Fruit fly (Drosophila melanogaster) whole organism, wandering third instar larva: ENCODE results near the gene lectin-37Da.
A peak's percentile ranks its signal among the peaks of the same experiment; 100 is the strongest.

Experiments used
- Abd-B ChIP-seq: fragments of >200 bp; optimal IDR thresholded peaks from 2 replicates; lab custom pipeline; 2017; ENCODE audit warnings: missing biosample characterization, missing genetic modification characterization
- CG32264 ChIP-seq: fragments of 200-800 bp; sonication (Bioruptor generic); optimal IDR thresholded peaks from 2 replicates; lab custom pipeline; 2016; ENCODE audit warnings: missing biosample characterization, missing genetic modification characterization
- CG9705 ChIP-seq: fragments of 200-800 bp; sonication (Bioruptor generic); optimal IDR thresholded peaks from 2 replicates; lab custom pipeline; 2018; ENCODE audit warnings: missing biosample characterization, mild to moderate bottlenecking, missing genetic modification characterization
- Dfd ChIP-seq: fragments of >200 bp; optimal IDR thresholded peaks from 2 replicates; lab custom pipeline; 2017; ENCODE audit warnings: missing biosample characterization, missing genetic modification characterization
- Dif ChIP-seq: fragments of 200-275, 200-300 bp; sonication (Bioruptor generic); optimal IDR thresholded peaks from 2 replicates; lab custom pipeline; 2018; ENCODE audit warnings: missing biosample characterization, missing genetic modification characterization; ENCODE audit not compliant: partially characterized antibody
- GATAd ChIP-seq: sonication (Bioruptor generic); optimal IDR thresholded peaks from 2 replicates; lab custom pipeline; 2016; ENCODE audit warnings: missing biosample characterization, missing genetic modification characterization
- HLH106 ChIP-seq: fragments of 200-800 bp; optimal IDR thresholded peaks from 3 replicates; lab custom pipeline; 2019; ENCODE audit warnings: missing biosample characterization, mild to moderate bottlenecking, missing genetic modification characterization, moderate library complexity
- Hnf4 ChIP-seq: fragments of 200-800 bp; sonication (Bioruptor generic); optimal IDR thresholded peaks from 2 replicates; lab custom pipeline; 2016; ENCODE audit warnings: missing biosample characterization, mild to moderate bottlenecking, missing genetic modification characterization
- Hr78 ChIP-seq: fragments of >200 bp; optimal IDR thresholded peaks from 2 replicates; lab custom pipeline; 2017; ENCODE audit warnings: missing biosample characterization, missing genetic modification characterization
- Hr83 ChIP-seq: fragments of 200-300 bp; sonication (Bioruptor generic); optimal IDR thresholded peaks from 2 replicates; lab custom pipeline; 2016; ENCODE audit warnings: missing biosample characterization, mild to moderate bottlenecking, missing genetic modification characterization, moderate library complexity; ENCODE audit not compliant: poor library complexity, severe bottlenecking
- Jra ChIP-seq: sonication (Bioruptor generic); optimal IDR thresholded peaks from 2 replicates; lab custom pipeline; 2016; ENCODE audit warnings: missing biosample characterization, missing genetic modification characterization
- Mio ChIP-seq: sonication (Bioruptor generic); optimal IDR thresholded peaks from 2 replicates; lab custom pipeline; 2016; ENCODE audit warnings: missing biosample characterization, missing genetic modification characterization
- Myc ChIP-seq: fragments of >200 bp; optimal IDR thresholded peaks from 2 replicates; lab custom pipeline; 2017
- N ChIP-seq: fragments of >200 bp; optimal IDR thresholded peaks from 2 replicates; lab custom pipeline; 2018; ENCODE audit warnings: missing biosample characterization, missing external identifiers, missing genetic modification characterization
- OdsH ChIP-seq: fragments of 200-800 bp; sonication (Bioruptor generic); optimal IDR thresholded peaks from 2 replicates; lab custom pipeline; 2016; ENCODE audit warnings: missing biosample characterization, mild to moderate bottlenecking, missing genetic modification characterization
- Rel ChIP-seq, 2 experiments: fragments of 200-800 bp; sonication (Bioruptor generic) in 1 of 2; optimal IDR thresholded peaks; 2 replicates in 1 of 2; 3 replicates in 1 of 2; lab custom pipeline; 2016 to 2019; ENCODE audit warnings: mild to moderate bottlenecking in 2 of 2, missing biosample characterization in 2 of 2, missing genetic modification characterization in 2 of 2, moderate library complexity in 1 of 2
- Sp1 ChIP-seq: fragments of 200-800 bp; sonication (Bioruptor generic); optimal IDR thresholded peaks from 3 replicates; lab custom pipeline; 2019; ENCODE audit warnings: missing biosample characterization, mild to moderate bottlenecking, missing genetic modification characterization, moderate library complexity
- Vsx2 ChIP-seq: fragments of 200-300, 225-300 bp; sonication (Bioruptor generic); optimal IDR thresholded peaks from 2 replicates; lab custom pipeline; 2018; ENCODE audit warnings: missing biosample characterization, missing genetic modification characterization; ENCODE audit not compliant: partially characterized antibody
- br ChIP-seq: fragments of 200-800 bp; sonication (Bioruptor generic); optimal IDR thresholded peaks from 2 replicates; lab custom pipeline; 2016; ENCODE audit warnings: missing biosample characterization, missing genetic modification characterization
- brk ChIP-seq: fragments of 200-800 bp; sonication (Bioruptor generic); optimal IDR thresholded peaks from 2 replicates; lab custom pipeline; 2016; ENCODE audit warnings: missing biosample characterization, mild to moderate bottlenecking, missing genetic modification characterization
- dl ChIP-seq, 2 experiments: fragments of 175-275, 200-275 bp in 1 of 2; fragments of 200-275 bp in 1 of 2; sonication (Bioruptor generic); optimal IDR thresholded peaks; lab custom pipeline; 2018; ENCODE audit warnings: mild to moderate bottlenecking in 2 of 2, missing biosample characterization in 2 of 2, missing genetic modification characterization in 2 of 2, moderate library complexity in 2 of 2; ENCODE audit not compliant: partially characterized antibody in 2 of 2, insufficient read depth in 1 of 2
- dmrt93B ChIP-seq: fragments of 200-800 bp; sonication (Bioruptor generic); optimal IDR thresholded peaks from 2 replicates; lab custom pipeline; 2018; ENCODE audit warnings: missing biosample characterization, mild to moderate bottlenecking, missing genetic modification characterization
- dsf ChIP-seq: sonication (Bioruptor generic); optimal IDR thresholded peaks from 2 replicates; lab custom pipeline; 2016; ENCODE audit warnings: missing biosample characterization, missing genetic modification characterization, borderline replicate concordance
- ey ChIP-seq: fragments of 200-800 bp; sonication (Bioruptor generic); optimal IDR thresholded peaks from 2 replicates; lab custom pipeline; 2016; ENCODE audit warnings: missing biosample characterization, missing genetic modification characterization
- foxo ChIP-seq, 2 experiments: fragments of 200-800 bp; sonication (Bioruptor generic); optimal IDR thresholded peaks; 2 replicates in 1 of 2; 3 replicates in 1 of 2; lab custom pipeline; 2016 to 2017; ENCODE audit warnings: missing biosample characterization in 2 of 2, missing genetic modification characterization in 2 of 2
- fru ChIP-seq: fragments of 200-800 bp; sonication (Bioruptor generic); optimal IDR thresholded peaks from 3 replicates; lab custom pipeline; 2016; ENCODE audit warnings: missing biosample characterization, mild to moderate bottlenecking, missing genetic modification characterization
- h ChIP-seq: fragments of 200-800 bp; sonication (Bioruptor generic); optimal IDR thresholded peaks from 3 replicates; lab custom pipeline; 2016; ENCODE audit warnings: missing biosample characterization, mild to moderate bottlenecking, missing genetic modification characterization
- jim ChIP-seq: fragments of 175-275, 200-325 bp; sonication (Bioruptor generic); optimal IDR thresholded peaks from 2 replicates; lab custom pipeline; 2016; ENCODE audit warnings: missing biosample characterization, mild to moderate bottlenecking, missing genetic modification characterization
- pan ChIP-seq: fragments of >200 bp; optimal IDR thresholded peaks from 2 replicates; lab custom pipeline; 2017
- psq ChIP-seq: fragments of 200-800 bp; sonication (Bioruptor generic); optimal IDR thresholded peaks from 3 replicates; lab custom pipeline; 2017; ENCODE audit warnings: missing biosample characterization, mild to moderate bottlenecking, missing genetic modification characterization, moderate library complexity
- rgr ChIP-seq: fragments of 200-800 bp; sonication (Bioruptor generic); optimal IDR thresholded peaks from 3 replicates; lab custom pipeline; 2016; ENCODE audit warnings: missing biosample characterization, mild to moderate bottlenecking, missing genetic modification characterization
- sage ChIP-seq: fragments of 200-800 bp; sonication (Bioruptor generic); optimal IDR thresholded peaks from 2 replicates; lab custom pipeline; 2016; ENCODE audit warnings: missing biosample characterization, mild to moderate bottlenecking, missing genetic modification characterization
- sv ChIP-seq: fragments of 200-800 bp; sonication (Bioruptor generic); optimal IDR thresholded peaks from 3 replicates; lab custom pipeline; 2016; ENCODE audit warnings: missing biosample characterization, missing genetic modification characterization
- tai ChIP-seq: sonication (Bioruptor generic); optimal IDR thresholded peaks from 2 replicates; lab custom pipeline; 2016; ENCODE audit warnings: missing biosample characterization, missing genetic modification characterization
- usp ChIP-seq: fragments of >200 bp; optimal IDR thresholded peaks from 2 replicates; lab custom pipeline; 2017; ENCODE audit warnings: missing biosample characterization, missing genetic modification characterization
- woc ChIP-seq: sonication (Bioruptor generic); optimal IDR thresholded peaks from 2 replicates; lab custom pipeline; 2016; ENCODE audit warnings: missing biosample characterization, mild to moderate bottlenecking, missing genetic modification characterization

The lectin-37Da gene

dm6 chr2L:19444734-19445140 lies 26.6 kb downstream of the lectin-37Da start, which contains the start of gene Hs2st (continued):
- TF ChIP-seq sv (GFP tag; lab: Kevin White, UChicago) (peak; percentile 94), br (GFP tag; lab: Kevin White, UChicago) (peak; percentile 94), dmrt93B (GFP tag; lab: Kevin White, UChicago) (peak; percentile 94), tai (GFP tag; lab: Kevin White, UChicago) (no peak), GATAd (peak; percentile 92), rgr (GFP tag; lab: Kevin White, UChicago) (peak; percentile 96), Dfd (GFP tag; lab: Kevin White, UChicago) (no peak), Mio (peak; percentile 73)

- TF ChIP-seq Dif (GFP tag; lab: Kevin White, UChicago): no peak
- TF ChIP-seq psq (GFP tag; lab: Kevin White, UChicago): no peak
- TF ChIP-seq N (GFP tag; lab: Kevin White, UChicago): no peak
- TF ChIP-seq Sp1 (GFP tag; lab: Kevin White, UChicago): no peak
- TF ChIP-seq usp (GFP tag; lab: Kevin White, UChicago): no peak
- no peak for TF ChIP-seq Jra (GFP tag; lab: Kevin White, UChicago)
- no peak for TF ChIP-seq brk (GFP tag; lab: Kevin White, UChicago)
- TF ChIP-seq dmrt93B (GFP tag; lab: Kevin White, UChicago): no peak
- peak; percentile 33 for TF ChIP-seq woc (GFP tag; lab: Kevin White, UChicago)
- no peak for TF ChIP-seq sv (GFP tag; lab: Kevin White, UChicago)
- TF ChIP-seq foxo (GFP tag; optimal IDR thresholded peaks at IDR 0.05; lab: Kevin White, UChicago): peak in 1 of 2 experiments; percentile 35
- TF ChIP-seq ey (GFP tag; lab: Kevin White, UChicago): peak; percentile 6
- no peak for TF ChIP-seq fru (GFP tag; lab: Kevin White, UChicago)
- no peak for TF ChIP-seq Hr78 (GFP tag; lab: Kevin White, UChicago)
- TF ChIP-seq Rel (GFP tag; optimal IDR thresholded peaks at IDR 0.05; lab: Kevin White, UChicago): no peak
- TF ChIP-seq Rel (tag; optimal IDR thresholded peaks at IDR 0.05; lab: Kevin White, UChicago): no peak
- peak; percentile 2 for TF ChIP-seq HLH106 (tag; lab: Kevin White, UChicago)
- no peak for TF ChIP-seq br (GFP tag; lab: Kevin White, UChicago)
- no peak for TF ChIP-seq Abd-B (GFP tag; lab: Kevin White, UChicago)
- TF ChIP-seq h (GFP tag; lab: Kevin White, UChicago): peak; percentile 89
- peak; percentile 6 for TF ChIP-seq Myc
- TF ChIP-seq sage (GFP tag; lab: Kevin White, UChicago): no peak
- TF ChIP-seq Hr83 (GFP tag; lab: Kevin White, UChicago): no peak
- TF ChIP-seq OdsH: peak; percentile 26
Observed at dm6 chr2L:19452535-19453317, 34.6 kb downstream of the lectin-37Da start.

- no peak for TF ChIP-seq psq (GFP tag; lab: Kevin White, UChicago)
- TF ChIP-seq dl (GFP tag; optimal IDR thresholded peaks at IDR 0.05; lab: Kevin White, UChicago; ENCODE audit: insufficient read depth in 1 of 2, partially characterized antibody in 2 of 2): no peak
- no peak for TF ChIP-seq GATAd
- no peak for TF ChIP-seq tai (GFP tag; lab: Kevin White, UChicago)
- TF ChIP-seq Dif (GFP tag; lab: Kevin White, UChicago): no peak
- TF ChIP-seq woc (GFP tag; lab: Kevin White, UChicago): peak; percentile 6
- TF ChIP-seq usp (GFP tag; lab: Kevin White, UChicago): no peak
- TF ChIP-seq CG32264 (GFP tag; lab: Kevin White, UChicago): no peak
- TF ChIP-seq Hr83 (GFP tag; lab: Kevin White, UChicago): peak; percentile 69
- TF ChIP-seq fru (GFP tag; lab: Kevin White, UChicago): no peak
- TF ChIP-seq Hnf4: peak; percentile 66
- TF ChIP-seq jim: no peak
- no peak for TF ChIP-seq Hr78 (GFP tag; lab: Kevin White, UChicago)
- TF ChIP-seq foxo (GFP tag; optimal IDR thresholded peaks at IDR 0.05; lab: Kevin White, UChicago): peak in 1 of 2 experiments; percentile 23
- TF ChIP-seq Sp1 (GFP tag; lab: Kevin White, UChicago): no peak
- peak; percentile 32 for TF ChIP-seq HLH106 (tag; lab: Kevin White, UChicago)
- peak; percentile 60 for TF ChIP-seq h (GFP tag; lab: Kevin White, UChicago)
- TF ChIP-seq CG9705 (GFP tag; lab: Kevin White, UChicago): no peak
- peak; percentile 7 for TF ChIP-seq rgr (GFP tag; lab: Kevin White, UChicago)
- peak; percentile 9 for TF ChIP-seq Vsx2 (GFP tag; lab: Kevin White, UChicago)
- TF ChIP-seq brk (GFP tag; lab: Kevin White, UChicago): no peak
- peak; percentile 16 for TF ChIP-seq Jra (GFP tag; lab: Kevin White, UChicago)
- no peak for TF ChIP-seq Rel (GFP tag; optimal IDR thresholded peaks at IDR 0.05; lab: Kevin White, UChicago)
- TF ChIP-seq Rel (tag; optimal IDR thresholded peaks at IDR 0.05; lab: Kevin White, UChicago): peak; percentile 29
- no peak for TF ChIP-seq pan (lab: Kevin White, UChicago)
- TF ChIP-seq ey (GFP tag; lab: Kevin White, UChicago): no peak
- no peak for TF ChIP-seq dsf (GFP tag; lab: Kevin White, UChicago)
Observed at dm6 chr2L:19453381-19453780, 35.3 kb downstream of the lectin-37Da start, which contains the start of gene Top2. Top2 (minus strand) TSS chr2L:19453490.
